Fruit fly (Drosophila melanogaster): Measurements from ENCODE around the gene Fatp1.

DNA sequence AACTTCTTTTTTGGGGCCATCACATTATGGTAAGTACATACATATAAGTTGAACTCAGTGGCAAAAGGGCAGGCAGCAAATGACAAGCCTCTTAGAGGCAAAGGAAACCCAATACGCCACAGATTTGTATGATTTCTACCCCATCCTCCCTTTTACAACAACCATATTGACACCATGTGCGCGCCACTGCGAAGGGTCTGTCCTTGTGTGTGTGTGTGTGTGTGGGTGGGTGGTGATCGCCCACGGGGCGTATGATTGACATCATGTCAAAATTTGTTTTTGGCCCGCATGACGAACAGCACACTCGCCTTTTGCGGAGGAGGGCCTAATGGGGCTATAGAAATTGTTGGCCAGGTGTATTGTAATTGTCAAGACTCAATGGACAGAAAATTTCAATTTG is 17.4 kb downstream of the Fatp1 start:
- TF ChIP-seq h (optimal IDR thresholded peaks at IDR 0.05) (no peak), insv (optimal IDR thresholded peaks at IDR 0.05) (no peak), Myc (optimal IDR thresholded peaks at IDR 0.05) (no peak), ttk (optimal IDR thresholded peaks at IDR 0.05) (no peak), Sin3A (optimal IDR thresholded peaks at IDR 0.05) (no peak), psq (optimal IDR thresholded peaks at IDR 0.05) (no peak)
